Worm (Caenorhabditis elegans) whole organism, L3 larva: Measurements from ENCODE around the gene C01G10.18.
A peak's percentile ranks its signal among the peaks of the same experiment; 100 is the strongest.

ENCODE experiments used
- R02D3.7 ChIP-seq: fragments of 150-350 bp; optimal IDR thresholded peaks from 2 replicates; lab custom pipeline; 2014; ENCODE audit warnings: missing biosample characterization, missing genetic modification characterization
- ZK546.5 ChIP-seq: sonication (generic microtip); optimal IDR thresholded peaks from 2 replicates; lab custom pipeline; 2017; ENCODE audit warnings: missing biosample characterization, missing genetic modification characterization
- ama-1 ChIP-seq: fragments of 150-350 bp; optimal IDR thresholded peaks from 2 replicates; lab custom pipeline; 2018
- ceh-16 ChIP-seq: sonication (generic microtip); optimal IDR thresholded peaks from 2 replicates; lab custom pipeline; 2017; ENCODE audit warnings: missing biosample characterization, missing genetic modification characterization
- ceh-9 ChIP-seq: sonication (generic microtip); optimal IDR thresholded peaks from 2 replicates; lab custom pipeline; 2018; ENCODE audit warnings: missing biosample characterization, missing genetic modification characterization
- egl-5 ChIP-seq: fragments of 150-350 bp; optimal IDR thresholded peaks from 2 replicates; lab custom pipeline; 2017; ENCODE audit warnings: missing biosample characterization, missing genetic modification reagents, missing genetic modification characterization, inconsistent platforms
- elt-2 ChIP-seq: sonication (generic microtip); optimal IDR thresholded peaks from 2 replicates; lab custom pipeline; 2016; ENCODE audit warnings: missing genetic modification reagents, mild to moderate bottlenecking, missing genetic modification characterization, missing compliant biosample characterization
- elt-3 ChIP-seq, 3 experiments: fragments of 150-350 bp in 1 of 3; sonication (generic microtip) in 2 of 3; optimal IDR thresholded peaks; 2 replicates in 2 of 3; 4 replicates in 1 of 3; lab custom pipeline; 2014 to 2017; ENCODE audit warnings: missing biosample characterization in 3 of 3, missing genetic modification characterization in 3 of 3
- eor-1 ChIP-seq, 2 experiments: fragments of 150-350 bp; optimal IDR thresholded peaks; 2 replicates each; lab custom pipeline; 2014 to 2018; ENCODE audit warnings: missing biosample characterization in 2 of 2, missing genetic modification characterization in 2 of 2
- fkh-10 ChIP-seq: sonication (generic microtip); optimal IDR thresholded peaks from 2 replicates; lab custom pipeline; 2017; ENCODE audit warnings: missing biosample characterization, missing genetic modification reagents, missing genetic modification characterization
- fkh-2 ChIP-seq: fragments of 150-350 bp; optimal IDR thresholded peaks from 2 replicates; lab custom pipeline; 2014; ENCODE audit warnings: missing biosample characterization, missing genetic modification reagents, missing genetic modification characterization
- fos-1 ChIP-seq: fragments of 150-350 bp; optimal IDR thresholded peaks from 2 replicates; lab custom pipeline; 2014; ENCODE audit warnings: missing biosample characterization, missing genetic modification characterization
- hmg-11 ChIP-seq: sonication (generic microtip); optimal IDR thresholded peaks from 2 replicates; lab custom pipeline; 2016; ENCODE audit warnings: missing genetic modification characterization, missing compliant biosample characterization
- jun-1 ChIP-seq: fragments of 150-350 bp; optimal IDR thresholded peaks from 2 replicates; lab custom pipeline; 2014; ENCODE audit warnings: missing biosample characterization, missing genetic modification reagents, missing genetic modification characterization
- lin-15B ChIP-seq: fragments of 150-350 bp; optimal IDR thresholded peaks from 2 replicates; lab custom pipeline; 2014; ENCODE audit warnings: missing biosample characterization, missing genetic modification characterization
- lin-39 ChIP-seq: fragments of 150-350 bp; optimal IDR thresholded peaks from 2 replicates; lab custom pipeline; 2018; ENCODE audit warnings: missing biosample characterization, missing genetic modification reagents, missing genetic modification characterization
- lsy-12 ChIP-seq: sonication (generic microtip); optimal IDR thresholded peaks from 2 replicates; lab custom pipeline; 2016; ENCODE audit warnings: mild to moderate bottlenecking, missing genetic modification characterization, missing compliant biosample characterization
- mdl-1 ChIP-seq: fragments of 150-350 bp; optimal IDR thresholded peaks from 2 replicates; lab custom pipeline; 2014; ENCODE audit warnings: missing biosample characterization, missing genetic modification characterization
- mml-1 ChIP-seq: fragments of 150-350 bp; sonication (generic microtip); optimal IDR thresholded peaks from 3 replicates; lab custom pipeline; 2014; ENCODE audit warnings: missing biosample characterization, missing genetic modification characterization
- nfya-1 ChIP-seq: sonication (generic microtip); optimal IDR thresholded peaks from 2 replicates; lab custom pipeline; 2017; ENCODE audit warnings: missing genetic modification characterization, mild to moderate bottlenecking, missing compliant biosample characterization, antibody characterized with exemption, moderate library complexity; ENCODE audit not compliant: insufficient read depth
- nhr-11 ChIP-seq: fragments of 150-350 bp; optimal IDR thresholded peaks from 2 replicates; lab custom pipeline; 2014; ENCODE audit warnings: missing biosample characterization, missing genetic modification characterization
- nhr-12 ChIP-seq: fragments of 150-350 bp; optimal IDR thresholded peaks from 2 replicates; lab custom pipeline; 2014; ENCODE audit warnings: missing biosample characterization, missing genetic modification characterization
- nhr-23 ChIP-seq: fragments of 150-350 bp; optimal IDR thresholded peaks from 2 replicates; lab custom pipeline; 2014; ENCODE audit warnings: missing biosample characterization, missing genetic modification reagents, missing genetic modification characterization
- nhr-28 ChIP-seq: fragments of 150-350 bp; optimal IDR thresholded peaks from 2 replicates; lab custom pipeline; 2014; ENCODE audit warnings: missing biosample characterization, missing genetic modification characterization
- nhr-67 ChIP-seq: fragments of 150-350 bp; optimal IDR thresholded peaks from 2 replicates; lab custom pipeline; 2014; ENCODE audit warnings: missing biosample characterization, missing genetic modification characterization
- nhr-76 ChIP-seq: fragments of 150-350 bp; sonication (generic microtip); optimal IDR thresholded peaks from 5 replicates; lab custom pipeline; 2014; ENCODE audit warnings: missing biosample characterization, missing genetic modification characterization
- pha-4 ChIP-seq: fragments of 150-350 bp; optimal IDR thresholded peaks from 2 replicates; lab custom pipeline; 2014; ENCODE audit warnings: missing biosample characterization, missing genetic modification reagents, missing genetic modification characterization
- pqm-1 ChIP-seq: fragments of 150-350 bp; optimal IDR thresholded peaks from 2 replicates; lab custom pipeline; 2017; ENCODE audit warnings: missing biosample characterization, missing genetic modification characterization, inconsistent platforms
- sea-2 ChIP-seq: fragments of 150-350 bp; sonication (generic microtip); optimal IDR thresholded peaks from 4 replicates; lab custom pipeline; 2014; ENCODE audit warnings: missing biosample characterization, missing genetic modification reagents, missing genetic modification characterization
- skn-1 ChIP-seq: fragments of 150-350 bp; optimal IDR thresholded peaks from 2 replicates; lab custom pipeline; 2014; ENCODE audit warnings: missing biosample characterization, missing genetic modification characterization
- tbx-2 ChIP-seq: sonication (generic microtip); optimal IDR thresholded peaks from 2 replicates; lab custom pipeline; 2016; ENCODE audit warnings: mild to moderate bottlenecking, missing genetic modification characterization, missing compliant biosample characterization
- unc-39 ChIP-seq: sonication (generic microtip); optimal IDR thresholded peaks from 4 replicates; lab custom pipeline; 2017; ENCODE audit warnings: missing biosample characterization, missing genetic modification characterization
- unc-62 ChIP-seq: fragments of 150-350 bp; sonication (generic microtip); optimal IDR thresholded peaks from 4 replicates; lab custom pipeline; 2014; ENCODE audit warnings: missing biosample characterization, missing genetic modification reagents, missing genetic modification characterization
- ztf-11 ChIP-seq: fragments of 150-350 bp; optimal IDR thresholded peaks from 2 replicates; lab custom pipeline; 2014; ENCODE audit warnings: missing biosample characterization, missing genetic modification characterization
- ztf-4 ChIP-seq: fragments of 150-350 bp; optimal IDR thresholded peaks from 2 replicates; lab custom pipeline; 2014; ENCODE audit warnings: missing biosample characterization, missing genetic modification characterization

C01G10.18 gene

ce11 chrV:15057724-15058123 is 30.8 kb downstream of the C01G10.18 start:
- TF ChIP-seq R02D3.7 (tag; lab: Kevin White, UChicago) = no peak
- TF ChIP-seq mdl-1 = no peak
- TF ChIP-seq ztf-4 = no peak
- no peak for TF ChIP-seq fkh-10 (GFP tag; lab: Kevin White, UChicago)
- no peak for TF ChIP-seq unc-39 (tag; lab: Kevin White, UChicago)

DNA sequence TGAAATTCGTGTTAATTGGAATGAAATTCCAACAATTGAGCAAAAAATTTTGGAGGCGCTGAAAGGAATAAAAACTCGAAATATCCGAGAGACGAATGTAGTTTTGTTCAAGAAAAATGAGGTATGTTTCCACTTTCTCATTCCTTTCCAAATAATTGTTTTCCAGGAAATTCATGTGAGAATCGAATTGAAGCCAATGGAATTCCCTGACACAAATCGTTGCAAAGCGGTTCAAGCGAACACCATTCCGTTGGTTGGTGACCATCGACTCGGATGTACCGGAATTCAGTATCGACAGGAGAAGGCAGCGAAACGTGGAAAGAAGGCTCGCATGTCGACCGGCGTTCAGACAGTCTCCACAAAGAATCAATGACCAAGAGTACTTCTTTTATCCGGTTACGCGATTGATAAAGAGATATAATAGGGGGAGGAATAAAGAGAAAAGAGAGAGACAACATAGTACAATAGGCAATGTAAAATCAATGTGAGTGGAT is 32.1 kb downstream of the C01G10.18 start:
- TF ChIP-seq lin-39 (tag; lab: Kevin White, UChicago) (no peak), skn-1 (no peak), nhr-76 (tag; lab: Kevin White, UChicago) (no peak), ztf-11 (tag; lab: Kevin White, UChicago) (no peak), unc-39 (tag; lab: Kevin White, UChicago) (no peak), nhr-11 (no peak), pqm-1 (tag; lab: Kevin White, UChicago) (no peak), ztf-4 (no peak), fkh-10 (GFP tag; lab: Kevin White, UChicago) (no peak), fkh-2 (tag; lab: Kevin White, UChicago) (no peak), ceh-9 (tag; lab: Kevin White, UChicago) (no peak), ama-1 (no peak), R02D3.7 (tag; lab: Kevin White, UChicago) (no peak), ceh-16 (tag; lab: Kevin White, UChicago) (no peak), nfya-1 (tag; lab: Kevin White, UChicago) (no peak), egl-5 (no peak)

DNA sequence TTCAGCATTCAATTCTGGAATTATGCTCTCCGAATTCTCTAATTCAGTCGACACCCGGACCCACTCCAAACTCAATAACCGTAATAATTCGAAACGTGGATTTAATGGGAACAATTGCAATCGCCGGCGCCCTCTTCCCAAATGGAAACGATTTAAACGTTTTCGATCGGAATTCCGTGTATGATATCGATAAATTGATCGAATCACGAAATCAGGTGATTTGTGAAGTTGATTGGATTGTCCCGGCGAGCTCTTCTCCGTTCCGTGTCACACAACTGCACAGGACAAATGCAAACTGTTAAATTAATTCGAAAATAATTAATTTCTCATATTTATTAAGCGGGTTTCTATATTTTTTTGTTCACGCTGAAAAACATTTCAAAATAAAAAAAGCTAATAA is 32.6 kb downstream of the C01G10.18 start, which contains the start of gene C25D7.16:
Gene C25D7.16, plus strand, starts transcription at position 301 of the 400 bp plus-strand sequence.
- TF ChIP-seq lin-15B (tag; lab: Kevin White, UChicago) = no peak

DNA sequence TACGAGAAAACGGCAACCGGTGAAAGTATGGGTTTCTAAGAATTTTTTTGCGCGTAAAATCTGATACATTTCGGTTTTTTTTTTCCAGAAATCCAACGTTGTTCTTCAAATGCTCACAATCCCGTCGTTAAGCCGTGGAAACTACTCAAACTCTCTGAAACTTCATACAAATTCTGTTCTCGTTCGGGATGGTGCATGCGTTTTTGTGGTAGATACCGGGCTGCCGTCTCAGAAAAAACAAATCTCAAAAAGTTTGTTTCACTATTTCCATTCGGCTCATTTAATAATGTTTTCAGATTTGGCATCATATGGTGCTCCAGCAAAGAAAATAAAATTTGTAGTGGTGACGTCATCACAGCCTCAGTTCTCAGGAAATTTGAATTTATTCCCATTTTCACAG is 33.8 kb downstream of the C01G10.18 start:
- no peak for TF ChIP-seq unc-62 (GFP tag; lab: Kevin White, UChicago)
- no peak for TF ChIP-seq mml-1 (tag; lab: Kevin White, UChicago)
- no peak for TF ChIP-seq lsy-12 (tag; lab: Kevin White, UChicago)
- no peak for TF ChIP-seq pqm-1 (tag; lab: Kevin White, UChicago)
- TF ChIP-seq ceh-9 (tag; lab: Kevin White, UChicago) = no peak
- TF ChIP-seq pha-4 (tag; lab: Kevin White, UChicago) = no peak
- TF ChIP-seq tbx-2 (tag; lab: Kevin White, UChicago) = no peak
- TF ChIP-seq ztf-4 = no peak
- TF ChIP-seq eor-1 (tag; optimal IDR thresholded peaks at IDR 0.05; lab: Kevin White, UChicago) = no peak
- no peak for TF ChIP-seq fkh-2 (tag; lab: Kevin White, UChicago)
- TF ChIP-seq elt-3 (tag; optimal IDR thresholded peaks at IDR 0.05; lab: Kevin White, UChicago) = no peak
- TF ChIP-seq, all 47 proteins: peak for 0

- peak; percentile 41 for TF ChIP-seq pqm-1 (tag; lab: Kevin White, UChicago)
- no peak for TF ChIP-seq mdl-1
- TF ChIP-seq ZK546.5 (tag; lab: Kevin White, UChicago) = no peak
- TF ChIP-seq elt-2 = peak; percentile 28
- TF ChIP-seq jun-1 = no peak
- no peak for TF ChIP-seq sea-2 (GFP tag; lab: Kevin White, UChicago)
- TF ChIP-seq pha-4 (tag; lab: Kevin White, UChicago) = peak; percentile 31
- no peak for TF ChIP-seq nhr-67 (tag; lab: Kevin White, UChicago)
- no peak for TF ChIP-seq ztf-4
- no peak for TF ChIP-seq nhr-76 (tag; lab: Kevin White, UChicago)
- no peak for TF ChIP-seq fos-1 (tag; lab: Kevin White, UChicago)
- no peak for TF ChIP-seq lin-15B (tag; lab: Kevin White, UChicago)
- TF ChIP-seq unc-62 (GFP tag; lab: Kevin White, UChicago) = no peak
- TF ChIP-seq, all 47 proteins: peak for 3
These were observed 36.1 kb downstream of the C01G10.18 start, which contains the start of the genes fbxa-82 and C25D7.5 for ce11 chrV:15052368-15052767. Gene fbxa-82, minus strand, starts transcription at chrV:15052530. Gene C25D7.5, plus strand, starts transcription at chrV:15052650.

ce11 chrV:15051720-15052119 is 36.8 kb downstream of the C01G10.18 start:
- no peak for TF ChIP-seq nhr-28 (tag; lab: Kevin White, UChicago)
- TF ChIP-seq nhr-23 (tag; lab: Kevin White, UChicago) = no peak
- TF ChIP-seq fkh-10 (GFP tag; lab: Kevin White, UChicago) = no peak
- no peak for TF ChIP-seq elt-2
- no peak for TF ChIP-seq mml-1 (tag; lab: Kevin White, UChicago)
- no peak for TF ChIP-seq nhr-67 (tag; lab: Kevin White, UChicago)
- TF ChIP-seq nhr-11 = no peak
- no peak for TF ChIP-seq ama-1
- no peak for TF ChIP-seq hmg-11 (tag; lab: Kevin White, UChicago)
- no peak for TF ChIP-seq nhr-12 (tag; lab: Kevin White, UChicago)
- no peak for TF ChIP-seq ztf-4
- TF ChIP-seq mdl-1 = no peak
- no peak for TF ChIP-seq sea-2 (GFP tag; lab: Kevin White, UChicago)
